Worm (Caenorhabditis elegans): ENCODE measurements around the gene ZK1290.1.

- no peak for TF ChIP-seq zag-1 (tag; optimal IDR thresholded peaks at IDR 0.05)
- no peak for TF ChIP-seq R02D3.7 (tag; optimal IDR thresholded peaks at IDR 0.05)
- TF ChIP-seq daf-12 (tag; optimal IDR thresholded peaks at IDR 0.05): no peak
- no peak for TF ChIP-seq lin-39 (tag; optimal IDR thresholded peaks at IDR 0.05)
- TF ChIP-seq tbx-2 (tag; optimal IDR thresholded peaks at IDR 0.05): no peak
- no peak for TF ChIP-seq ztf-11 (tag; optimal IDR thresholded peaks at IDR 0.05)
- TF ChIP-seq unc-62 (GFP tag; optimal IDR thresholded peaks at IDR 0.05): no peak
- no peak for TF ChIP-seq ZK546.5 (tag; optimal IDR thresholded peaks at IDR 0.05)
- TF ChIP-seq fkh-2 (tag; optimal IDR thresholded peaks at IDR 0.05): no peak
- no peak for TF ChIP-seq nhr-76 (tag; optimal IDR thresholded peaks at IDR 0.05)
- TF ChIP-seq nhr-28 (tag; optimal IDR thresholded peaks at IDR 0.05): no peak
- no peak for TF ChIP-seq aly-2 (tag; optimal IDR thresholded peaks at IDR 0.05)
- no peak for TF ChIP-seq eor-1 (tag; optimal IDR thresholded peaks at IDR 0.05)
These were observed 12.6 kb downstream of the ZK1290.1 start, which contains the start of gene F35D2.2 for ce11 chrII:7574143-7574542.

All from whole organism, L3 larva.